Worm (Caenorhabditis elegans) whole organism, young adult: ENCODE measurements around the gene rbm-7.

Source experiments
- B0035.1 ChIP-seq: sonication (generic microtip); optimal IDR thresholded peaks from 2 replicates; lab custom pipeline; 2016; ENCODE audit warnings: missing genetic modification characterization, mild to moderate bottlenecking, missing compliant biosample characterization, missing genotype, missing genetic modification reagents
- C06A6.2 ChIP-seq: fragments of 200-800 bp; sonication (Bioruptor generic); conservative IDR thresholded peaks from 2 replicates; pipeline ENCODE4 v1.3.6; 2022; ENCODE audit warnings: missing genetic modification characterization, missing compliant biosample characterization
- C17E4.6 ChIP-seq: fragments of 200-800 bp; sonication (Bioruptor generic); IDR thresholded peaks from 2 replicates; pipeline ENCODE4 v1.3.6; 2022; ENCODE audit warnings: missing genetic modification reagents, missing genetic modification characterization, missing compliant biosample characterization
- F22D6.2 ChIP-seq: sonication (generic microtip); optimal IDR thresholded peaks from 2 replicates; lab custom pipeline; 2016; ENCODE audit warnings: mild to moderate bottlenecking, missing genetic modification characterization, missing compliant biosample characterization
- F23B12.7 ChIP-seq: sonication (generic microtip); optimal IDR thresholded peaks from 2 replicates; lab custom pipeline; 2017; ENCODE audit warnings: missing genetic modification characterization, mild to moderate bottlenecking, missing compliant biosample characterization, antibody characterized with exemption, moderate library complexity; ENCODE audit not compliant: insufficient read depth
- F33H1.4 ChIP-seq: fragments of 200-800 bp; sonication (Bioruptor generic); IDR thresholded peaks from 2 replicates; pipeline ENCODE4 v1.3.6; 2022; ENCODE audit warnings: missing genetic modification reagents, missing genetic modification characterization, missing compliant biosample characterization
- F39B2.1 ChIP-seq: fragments of 200-800 bp; sonication (Bioruptor generic); IDR thresholded peaks from 2 replicates; pipeline ENCODE4 v1.3.6; 2022; ENCODE audit warnings: missing genetic modification reagents, missing genetic modification characterization, missing compliant biosample characterization
- F49E8.2 ChIP-seq: sonication (generic microtip); optimal IDR thresholded peaks from 3 replicates; lab custom pipeline; 2017; ENCODE audit warnings: missing genetic modification characterization, mild to moderate bottlenecking, missing compliant biosample characterization, antibody characterized with exemption, moderate library complexity; ENCODE audit not compliant: insufficient read depth
- F52B5.7 ChIP-seq: sonication (generic microtip); optimal IDR thresholded peaks from 2 replicates; lab custom pipeline; 2016; ENCODE audit warnings: mild to moderate bottlenecking, missing genetic modification characterization, missing compliant biosample characterization
- F57A8.1 ChIP-seq: fragments of 200-800 bp; sonication (Bioruptor generic); optimal IDR thresholded peaks from 2 replicates; lab custom pipeline; 2018; ENCODE audit warnings: mild to moderate bottlenecking, missing genetic modification characterization, moderate library complexity, missing compliant biosample characterization
- K11D2.4 ChIP-seq: fragments of 200-800 bp; sonication (Bioruptor generic); IDR thresholded peaks from 2 replicates; pipeline ENCODE4 v1.3.6; 2022; ENCODE audit warnings: missing genetic modification reagents, missing genetic modification characterization, missing compliant biosample characterization
- T07F8.4 ChIP-seq: sonication (generic microtip); optimal IDR thresholded peaks from 2 replicates; lab custom pipeline; 2016; ENCODE audit warnings: mild to moderate bottlenecking, missing genetic modification characterization, moderate library complexity, missing compliant biosample characterization
- Y56A3A.18 ChIP-seq: fragments of 200-800 bp; sonication (Bioruptor generic); IDR thresholded peaks from 2 replicates; pipeline ENCODE4 v1.3.6; 2022; ENCODE audit warnings: missing genetic modification reagents, missing genetic modification characterization, missing compliant biosample characterization
- Y95B8A.8 ChIP-seq: fragments of 200-800 bp; sonication (Bioruptor generic); IDR thresholded peaks from 2 replicates; pipeline ENCODE4 v1.3.6; 2022; ENCODE audit warnings: missing genetic modification reagents, missing genetic modification characterization, missing compliant biosample characterization
- aptf-2 ChIP-seq: fragments of 200-800 bp; sonication (Bioruptor generic); conservative IDR thresholded peaks from 2 replicates; pipeline ENCODE4 v1.3.6; 2022; ENCODE audit warnings: missing genetic modification reagents, missing genetic modification characterization, missing compliant biosample characterization
- atf-7 ChIP-seq: sonication (generic microtip); optimal IDR thresholded peaks from 2 replicates; lab custom pipeline; 2017; ENCODE audit warnings: mild to moderate bottlenecking, missing genetic modification characterization, missing compliant biosample characterization
- attf-3 ChIP-seq: fragments of 200-800 bp; sonication (Bioruptor generic); conservative IDR thresholded peaks from 2 replicates; pipeline ENCODE4 v1.3.6; 2022; ENCODE audit warnings: missing genetic modification reagents, missing genetic modification characterization, missing compliant biosample characterization
- attf-6 ChIP-seq: fragments of 200-800 bp; sonication (Bioruptor generic); IDR thresholded peaks from 2 replicates; pipeline ENCODE4 v1.3.6; 2022; ENCODE audit warnings: missing genetic modification reagents, missing genetic modification characterization, missing compliant biosample characterization
- bed-1 ChIP-seq: fragments of 200-800 bp; sonication (Bioruptor generic); IDR thresholded peaks from 2 replicates; pipeline ENCODE4 v1.3.6; 2022; ENCODE audit warnings: missing genetic modification reagents, missing genetic modification characterization, missing compliant biosample characterization
- ceh-27 ChIP-seq: fragments of 200-800 bp; sonication (Bioruptor generic); optimal IDR thresholded peaks from 2 replicates; lab custom pipeline; 2018; ENCODE audit warnings: mild to moderate bottlenecking, missing genetic modification characterization, moderate library complexity, missing compliant biosample characterization
- ceh-40 ChIP-seq: fragments of 200-800 bp; sonication (Bioruptor generic); IDR thresholded peaks from 2 replicates; pipeline ENCODE4 v1.3.6; 2022; ENCODE audit warnings: missing genetic modification characterization, missing compliant biosample characterization
- chd-7 ChIP-seq: sonication (generic microtip); optimal IDR thresholded peaks from 2 replicates; lab custom pipeline; 2016; ENCODE audit warnings: mild to moderate bottlenecking, missing genetic modification characterization, moderate library complexity, missing compliant biosample characterization
- dox-1 ChIP-seq: fragments of 200-800 bp; sonication (Bioruptor generic); IDR thresholded peaks from 2 replicates; pipeline ENCODE4 v1.3.6; 2022; ENCODE audit warnings: missing genetic modification reagents, missing genetic modification characterization, missing compliant biosample characterization
- dpl-1 ChIP-seq: fragments of 150-350 bp; optimal IDR thresholded peaks from 2 replicates; lab custom pipeline; 2014; ENCODE audit warnings: missing biosample characterization, missing genetic modification reagents, missing genetic modification characterization
- ekl-4 ChIP-seq: fragments of 200-800 bp; sonication (Bioruptor generic); IDR thresholded peaks from 2 replicates; pipeline ENCODE4 v1.3.6; 2022; ENCODE audit warnings: missing genetic modification reagents, missing genetic modification characterization, missing compliant biosample characterization
- hrde-1 ChIP-seq: sonication (generic microtip); optimal IDR thresholded peaks from 2 replicates; lab custom pipeline; 2016; ENCODE audit warnings: missing genetic modification characterization, mild to moderate bottlenecking, missing compliant biosample characterization, moderate library complexity, missing genotype, missing genetic modification reagents, borderline replicate concordance
- let-526 ChIP-seq: fragments of 200-800 bp; sonication (Bioruptor generic); IDR thresholded peaks from 2 replicates; pipeline ENCODE4 v1.3.6; 2022; ENCODE audit warnings: missing genetic modification reagents, missing genetic modification characterization, missing compliant biosample characterization
- lin-26 ChIP-seq: fragments of 200-800 bp; sonication (Bioruptor generic); IDR thresholded peaks from 2 replicates; pipeline ENCODE4 v1.3.6; 2022; ENCODE audit warnings: missing genetic modification reagents, missing genetic modification characterization, missing compliant biosample characterization
- lin-40 ChIP-seq: sonication (generic microtip); optimal IDR thresholded peaks from 2 replicates; lab custom pipeline; 2016; ENCODE audit warnings: missing genetic modification characterization, mild to moderate bottlenecking, missing compliant biosample characterization, missing genotype, missing genetic modification reagents
- lin-54 ChIP-seq: fragments of 200-800 bp; sonication (Bioruptor generic); optimal IDR thresholded peaks from 2 replicates; lab custom pipeline; 2018; ENCODE audit warnings: mild to moderate bottlenecking, missing genetic modification characterization, missing compliant biosample characterization
- madf-10 ChIP-seq: sonication (generic microtip); optimal IDR thresholded peaks from 2 replicates; lab custom pipeline; 2016; ENCODE audit warnings: mild to moderate bottlenecking, missing genetic modification characterization, missing compliant biosample characterization
- mes-4 ChIP-seq: sonication (generic microtip); optimal IDR thresholded peaks from 2 replicates; lab custom pipeline; 2016; ENCODE audit warnings: missing genotype, missing genetic modification characterization, missing compliant biosample characterization
- nfya-1 ChIP-seq: sonication (generic microtip); optimal IDR thresholded peaks from 2 replicates; lab custom pipeline; 2017; ENCODE audit warnings: antibody characterized with exemption, missing compliant biosample characterization, missing genetic modification characterization, borderline replicate concordance; ENCODE audit not compliant: insufficient read depth
- nhr-120 ChIP-seq: fragments of 200-800 bp; sonication (Bioruptor generic); IDR thresholded peaks from 2 replicates; pipeline ENCODE4 v1.3.6; 2022; ENCODE audit warnings: missing genetic modification characterization, missing compliant biosample characterization
- nhr-90 ChIP-seq: sonication (generic microtip); optimal IDR thresholded peaks from 2 replicates; lab custom pipeline; 2016; ENCODE audit warnings: missing genotype, mild to moderate bottlenecking, missing genetic modification characterization, missing compliant biosample characterization
- rcor-1 ChIP-seq: fragments of 200-800 bp; sonication (Bioruptor generic); IDR thresholded peaks from 2 replicates; pipeline ENCODE4 v1.3.6; 2022; ENCODE audit warnings: missing genetic modification reagents, missing genetic modification characterization, missing compliant biosample characterization
- rpc-1 ChIP-seq, 2 experiments: fragments of 150-350 bp in 1 of 2; sonication (generic microtip) in 1 of 2; optimal IDR thresholded peaks; 2 replicates each; lab custom pipeline; 2014 to 2018; ENCODE audit warnings: missing biosample characterization in 1 of 2, missing genetic modification characterization in 1 of 2, missing genetic modification reagents in 1 of 2, missing genotype in 1 of 2
- snpc-1.3 ChIP-seq: sonication (generic microtip); optimal IDR thresholded peaks from 2 replicates; lab custom pipeline; 2017; ENCODE audit warnings: missing genetic modification characterization, mild to moderate bottlenecking, missing compliant biosample characterization, antibody characterized with exemption, moderate library complexity, missing genotype, missing genetic modification reagents; ENCODE audit not compliant: insufficient read depth
- snpc-3.4 ChIP-seq: sonication (generic microtip); optimal IDR thresholded peaks from 2 replicates; lab custom pipeline; 2017; ENCODE audit warnings: missing genetic modification characterization, mild to moderate bottlenecking, missing compliant biosample characterization, antibody characterized with exemption, moderate library complexity, missing genotype, missing genetic modification reagents
- somi-1 ChIP-seq: fragments of 200-800 bp; sonication (Bioruptor generic); optimal IDR thresholded peaks from 2 replicates; lab custom pipeline; 2018; ENCODE audit warnings: mild to moderate bottlenecking, missing genetic modification characterization, missing compliant biosample characterization
- sptf-2 ChIP-seq: fragments of 200-800 bp; sonication (Bioruptor generic); optimal IDR thresholded peaks from 2 replicates; lab custom pipeline; 2018; ENCODE audit warnings: mild to moderate bottlenecking, missing genetic modification characterization, missing compliant biosample characterization
- tbp1 ChIP-seq: fragments of 200-800 bp; sonication (Bioruptor generic); optimal IDR thresholded peaks from 2 replicates; lab custom pipeline; 2018; ENCODE audit warnings: mild to moderate bottlenecking, missing genetic modification characterization, missing compliant biosample characterization
- tlf-1 ChIP-seq: fragments of 200-800 bp; sonication (Bioruptor generic); optimal IDR thresholded peaks from 2 replicates; lab custom pipeline; 2018; ENCODE audit warnings: mild to moderate bottlenecking, missing genetic modification characterization, missing compliant biosample characterization
- unc-62 ChIP-seq: fragments of 150-350 bp; optimal IDR thresholded peaks from 2 replicates; lab custom pipeline; 2014; ENCODE audit warnings: missing biosample characterization, missing genetic modification reagents, missing genetic modification characterization
- zim-3 ChIP-seq: sonication (generic microtip); optimal IDR thresholded peaks from 2 replicates; lab custom pipeline; 2017; ENCODE audit warnings: mild to moderate bottlenecking, missing genetic modification characterization, moderate library complexity, missing compliant biosample characterization
- ztf-25 ChIP-seq: fragments of 200-800 bp; sonication (Bioruptor generic); IDR thresholded peaks from 2 replicates; pipeline ENCODE4 v1.3.6; 2022; ENCODE audit warnings: missing genetic modification reagents, missing genetic modification characterization, missing compliant biosample characterization
- ztf-26 ChIP-seq: sonication (generic microtip); optimal IDR thresholded peaks from 2 replicates; lab custom pipeline; 2017; ENCODE audit warnings: missing genetic modification characterization, missing compliant biosample characterization

The rbm-7 gene

ce11 chrIII:12920810-12921209, 10.9 kb downstream of the rbm-7 start:
- TF ChIP-seq F49E8.2 (tag; lab: Kevin White, UChicago) (no peak), F39B2.1 (no peak), lin-54 (GFP tag; lab: Kevin White, UChicago) (no peak), snpc-3.4 (no peak), dpl-1 (GFP tag; lab: Kevin White, UChicago) (no peak), ztf-25 (no peak)

- TF ChIP-seq let-526 (GFP tag; lab: Robert Waterston, UW) (no peak), snpc-3.4 (no peak), B0035.1 (no peak), F49E8.2 (tag; lab: Kevin White, UChicago) (no peak), ztf-26 (tag; lab: Kevin White, UChicago) (no peak), bed-1 (GFP tag; lab: Robert Waterston, UW) (no peak), F23B12.7 (tag; lab: Kevin White, UChicago) (no peak), madf-10 (tag; lab: Kevin White, UChicago) (no peak), nhr-120 (no peak), Y56A3A.18 (GFP tag; lab: Robert Waterston, UW) (0 out of 2 replicates have a peak, but pooled peaks have one; percentile 28), F22D6.2 (no peak), C17E4.6 (GFP tag; lab: Robert Waterston, UW) (no peak), attf-3 (GFP tag; lab: Robert Waterston, UW) (no peak), T07F8.4 (tag; lab: Kevin White, UChicago) (no peak), sptf-2 (no peak), ekl-4 (GFP tag; lab: Robert Waterston, UW) (no peak), ceh-40 (GFP tag; lab: Robert Waterston, UW) (no peak), K11D2.4 (GFP tag; lab: Robert Waterston, UW) (no peak), tlf-1 (no peak), atf-7 (tag; lab: Kevin White, UChicago) (no peak), C06A6.2 (no peak), nhr-90 (tag; lab: Kevin White, UChicago) (no peak), ceh-27 (no peak), attf-6 (GFP tag; lab: Robert Waterston, UW) (no peak), zim-3 (tag; lab: Kevin White, UChicago) (no peak), F52B5.7 (tag; lab: Kevin White, UChicago) (no peak), aptf-2 (GFP tag; lab: Robert Waterston, UW) (0 out of 2 replicates have a peak, but pooled peaks have one; percentile 11), rcor-1 (GFP tag; lab: Robert Waterston, UW) (no peak), unc-62 (no peak), hrde-1 (tag; lab: Kevin White, UChicago) (no peak), snpc-1.3 (tag; lab: Kevin White, UChicago) (no peak), F33H1.4 (GFP tag; lab: Robert Waterston, UW) (no peak), rpc-1 (optimal IDR thresholded peaks at IDR 0.05; lab: Kevin White, UChicago) (no peak), rpc-1 (tag; optimal IDR thresholded peaks at IDR 0.05; lab: Kevin White, UChicago) (no peak), chd-7 (tag; lab: Kevin White, UChicago) (no peak), Y95B8A.8 (GFP tag; lab: Robert Waterston, UW) (no peak), tbp1 (GFP tag; lab: Kevin White, UChicago) (no peak), somi-1 (GFP tag; lab: Kevin White, UChicago) (no peak), lin-40 (tag; lab: Kevin White, UChicago) (no peak), F57A8.1 (no peak), lin-26 (no peak), mes-4 (tag; lab: Kevin White, UChicago) (no peak), nfya-1 (no peak), dox-1 (GFP tag; lab: Robert Waterston, UW) (peak; percentile 48; the same call in 1 of the 2 replicates)
Observed at ce11 chrIII:12919882-12920281, 11.8 kb downstream of the rbm-7 start.
